Fruit fly (Drosophila melanogaster): ENCODE data around the gene Tbc1d8-9.

The Tbc1d8-9 gene

dm6 chr3L:21347197-21347831 is 3.8 kb upstream of the Tbc1d8-9 start (continued):
- TF ChIP-seq Sox102F (GFP tag; optimal IDR thresholded peaks at IDR 0.05) (peak; percentile 48), Lpt (GFP tag; optimal IDR thresholded peaks at IDR 0.05) (peak; percentile 39), Blimp-1 (GFP tag; optimal IDR thresholded peaks at IDR 0.05) (no peak), CG4318 (GFP tag; optimal IDR thresholded peaks at IDR 0.05) (peak; percentile 74), CG7368 (GFP tag; optimal IDR thresholded peaks at IDR 0.05) (peak; percentile 45), CG10669 (GFP tag; optimal IDR thresholded peaks at IDR 0.05) (peak; percentile 69), CG8632 (GFP tag; optimal IDR thresholded peaks at IDR 0.05) (peak; percentile 58), CG10631 (GFP tag; optimal IDR thresholded peaks at IDR 0.05) (peak; percentile 75), esn (GFP tag; optimal IDR thresholded peaks at IDR 0.05) (peak; percentile 69), Hr39 (GFP tag; optimal IDR thresholded peaks at IDR 0.05) (peak; percentile 67), Eip75B (GFP tag; optimal IDR thresholded peaks at IDR 0.05) (peak; percentile 58), Hr38 (GFP tag; optimal IDR thresholded peaks at IDR 0.05) (no peak), net (GFP tag; optimal IDR thresholded peaks at IDR 0.05) (peak; percentile 61), Sox15 (GFP tag; optimal IDR thresholded peaks at IDR 0.05) (peak; percentile 28), CG3919 (GFP tag; optimal IDR thresholded peaks at IDR 0.05) (peak; percentile 69), CG11902 (GFP tag; optimal IDR thresholded peaks at IDR 0.05) (peak; percentile 36), CG32006 (GFP tag; optimal IDR thresholded peaks at IDR 0.05) (peak; percentile 86), Ets21C (GFP tag; optimal IDR thresholded peaks at IDR 0.05) (peak; percentile 5), ss (GFP tag; optimal IDR thresholded peaks at IDR 0.05) (no peak), Met (GFP tag; optimal IDR thresholded peaks at IDR 0.05) (peak; percentile 61), CG34406 (GFP tag; optimal IDR thresholded peaks at IDR 0.05) (peak; percentile 44), Ets96B (tag; optimal IDR thresholded peaks at IDR 0.05) (peak; percentile 40), CG11294 (GFP tag; IDR thresholded peaks at IDR 0.05) (peak; percentile 43; the same call in 1 of the 2 replicates)

DNA sequence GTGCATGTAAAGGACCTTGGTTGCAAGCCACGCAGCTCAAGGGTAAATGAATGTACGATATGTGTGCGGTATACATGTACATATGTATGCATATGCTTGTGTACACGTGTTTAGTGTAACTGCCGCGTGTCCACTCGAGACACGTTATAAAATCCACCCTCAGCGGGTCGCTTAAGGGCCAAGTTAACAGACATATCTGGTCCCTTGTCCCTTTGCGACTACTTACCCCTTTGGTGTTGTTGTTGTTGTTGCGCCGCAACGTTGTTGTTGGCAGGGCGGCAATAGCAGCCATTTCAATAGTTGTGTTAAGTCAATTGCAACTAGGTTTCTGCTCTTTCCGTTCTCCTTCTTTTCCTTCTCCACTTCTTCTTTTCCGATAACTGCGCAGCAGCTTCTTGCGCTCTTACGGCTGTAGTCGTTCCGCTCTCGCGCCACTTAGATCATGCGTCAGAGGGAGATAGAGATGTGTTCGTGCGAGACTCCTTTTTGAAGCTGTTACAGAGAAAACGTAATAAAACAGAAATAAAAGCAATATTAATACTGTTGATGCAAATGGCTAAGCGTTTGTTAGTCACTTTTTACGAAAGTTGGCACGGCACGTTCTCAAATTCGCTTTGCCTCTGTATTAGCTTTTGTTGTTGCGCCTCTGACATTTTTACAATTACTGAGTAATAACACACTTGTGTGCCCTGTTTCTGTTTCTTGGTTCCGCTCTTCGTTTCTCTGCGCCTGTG is 3.1 kb upstream of the Tbc1d8-9 start:
- TF ChIP-seq CG1621 (tag; optimal IDR thresholded peaks at IDR 0.05) (peak; percentile 43), ss (GFP tag; optimal IDR thresholded peaks at IDR 0.05) (peak in 1 of 2 experiments; percentile 43), Ets96B (tag; optimal IDR thresholded peaks at IDR 0.05) (peak; percentile 2), Lpt (GFP tag; optimal IDR thresholded peaks at IDR 0.05) (no peak), CG6808 (GFP tag; optimal IDR thresholded peaks at IDR 0.05) (no peak), OdsH (GFP tag; optimal IDR thresholded peaks at IDR 0.05) (no peak)

DNA sequence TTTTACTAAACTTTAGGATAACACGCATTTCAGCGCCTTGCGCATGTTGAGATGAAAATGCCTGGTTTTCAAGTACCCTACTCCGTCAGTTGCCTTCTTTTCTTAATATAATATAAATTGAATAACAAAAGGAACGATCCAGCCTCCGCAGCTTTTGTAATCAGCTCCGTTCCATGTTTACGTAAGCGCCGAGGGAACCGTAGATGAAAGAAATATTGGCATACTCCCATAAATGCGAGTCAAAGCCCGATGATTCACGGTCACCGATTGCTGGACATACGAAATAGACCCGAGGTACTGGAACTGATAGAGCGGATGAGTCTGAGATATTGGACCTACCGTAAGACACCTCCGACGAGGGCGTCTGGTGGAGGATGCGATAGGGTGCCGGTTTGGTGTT is 924 bp downstream of the Tbc1d8-9 start:
- TF ChIP-seq fd85E (GFP tag; optimal IDR thresholded peaks at IDR 0.05) (no peak), vri (GFP tag; optimal IDR thresholded peaks at IDR 0.05) (peak; percentile 91)

- TF ChIP-seq dsx (GFP tag; optimal IDR thresholded peaks at IDR 0.05; ENCODE audit: poor library complexity, severe bottlenecking) (no peak), achi (GFP tag; optimal IDR thresholded peaks at IDR 0.05) (no peak), ss (GFP tag; optimal IDR thresholded peaks at IDR 0.05) (no peak), CG8319 (GFP tag; optimal IDR thresholded peaks at IDR 0.05) (no peak), Eip78C (GFP tag) (no peak), CG34406 (GFP tag; optimal IDR thresholded peaks at IDR 0.05) (no peak), Met (GFP tag; optimal IDR thresholded peaks at IDR 0.05) (no peak), topi (GFP tag; optimal IDR thresholded peaks at IDR 0.05) (no peak), lz (GFP tag; optimal IDR thresholded peaks at IDR 0.05) (no peak), Hr38 (GFP tag; optimal IDR thresholded peaks at IDR 0.05) (no peak), CG6808 (GFP tag; optimal IDR thresholded peaks at IDR 0.05) (no peak), Eip75B (GFP tag; optimal IDR thresholded peaks at IDR 0.05) (no peak), Eip93F (GFP tag; optimal IDR thresholded peaks at IDR 0.05) (no peak), CG6276 (GFP tag; optimal IDR thresholded peaks at IDR 0.05) (no peak), cyc (GFP tag; optimal IDR thresholded peaks at IDR 0.05) (no peak), spab (GFP tag; optimal IDR thresholded peaks at IDR 0.05) (no peak), dac (GFP tag; optimal IDR thresholded peaks at IDR 0.05) (no peak), eg (GFP tag; IDR thresholded peaks at IDR 0.05) (no peak)
Observed at dm6 chr3L:21334999-21335631, 8.4 kb downstream of the Tbc1d8-9 start, which contains the start of gene Tsr1. TSS of gene Tsr1 (plus strand) at chr3L:21335215.

Data from whole organism, prepupa.